Worm (Caenorhabditis elegans) whole organism, L3 larva: ENCODE measurements around the gene C28H8.7.

Experiments
- aly-2 ChIP-seq: fragments of 150-350 bp; optimal IDR thresholded peaks from 2 replicates; lab custom pipeline; 2014; ENCODE audit warnings: missing biosample characterization, missing genetic modification characterization
- ceh-82 ChIP-seq: fragments of 150-350 bp; optimal IDR thresholded peaks from 2 replicates; lab custom pipeline; 2014; ENCODE audit warnings: missing biosample characterization, missing genetic modification characterization
- elt-1 ChIP-seq: fragments of 150-350 bp; optimal IDR thresholded peaks from 2 replicates; lab custom pipeline; 2014; ENCODE audit warnings: missing biosample characterization, missing genetic modification characterization
- fos-1 ChIP-seq: fragments of 150-350 bp; optimal IDR thresholded peaks from 2 replicates; lab custom pipeline; 2014; ENCODE audit warnings: missing biosample characterization, missing genetic modification characterization
- pha-4 ChIP-seq: fragments of 150-350 bp; optimal IDR thresholded peaks from 2 replicates; lab custom pipeline; 2014; ENCODE audit warnings: missing biosample characterization, missing genetic modification reagents, missing genetic modification characterization
- pqm-1 ChIP-seq: fragments of 150-350 bp; optimal IDR thresholded peaks from 2 replicates; lab custom pipeline; 2017; ENCODE audit warnings: missing biosample characterization, missing genetic modification characterization, inconsistent platforms
- sea-2 ChIP-seq: fragments of 150-350 bp; sonication (generic microtip); optimal IDR thresholded peaks from 4 replicates; lab custom pipeline; 2014; ENCODE audit warnings: missing biosample characterization, missing genetic modification reagents, missing genetic modification characterization
- ztf-4 ChIP-seq: fragments of 150-350 bp; optimal IDR thresholded peaks from 2 replicates; lab custom pipeline; 2014; ENCODE audit warnings: missing biosample characterization, missing genetic modification characterization

DNA sequence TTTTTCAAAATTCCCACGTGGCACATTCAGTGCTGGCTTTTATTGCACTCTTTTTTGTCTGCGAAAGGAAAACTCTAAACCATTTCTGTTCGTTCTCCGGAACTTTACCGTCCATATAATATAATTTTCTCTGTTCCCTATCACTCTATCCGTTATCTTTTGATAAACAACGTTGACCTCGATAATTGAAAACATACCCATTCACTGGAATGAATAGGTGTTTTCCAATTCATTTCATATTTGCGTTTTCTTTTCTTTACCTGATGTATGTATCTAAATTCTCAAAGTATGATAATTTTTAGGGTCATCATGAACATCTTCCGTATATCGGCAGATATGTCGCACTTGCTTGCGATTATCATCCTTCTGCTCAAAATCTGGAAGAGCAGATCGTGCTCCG lies 20.0 kb upstream of the C28H8.7 start, which contains the start of gene erd-2.2:
- no peak for TF ChIP-seq sea-2 (GFP tag; lab: Kevin White, UChicago)
- TF ChIP-seq elt-1 (tag; lab: Kevin White, UChicago), result no peak
- TF ChIP-seq pha-4 (tag; lab: Kevin White, UChicago), result no peak
- TF ChIP-seq ztf-4 (tag; lab: Kevin White, UChicago), result no peak
- TF ChIP-seq fos-1 (tag; lab: Kevin White, UChicago), result no peak
- TF ChIP-seq aly-2, result no peak
- no peak for TF ChIP-seq pqm-1 (tag; lab: Kevin White, UChicago)
- TF ChIP-seq ceh-82 (tag; lab: Kevin White, UChicago), result no peak
